Worm (Caenorhabditis elegans) whole organism, early embryonic: ENCODE results near the gene gta-1.

Experiments
- B0310.2 ChIP-seq: sonication (generic microtip); optimal IDR thresholded peaks from 2 replicates; lab custom pipeline; 2016; ENCODE audit warnings: mild to moderate bottlenecking, missing genetic modification characterization, missing compliant biosample characterization
- aly-1 ChIP-seq: sonication (generic microtip); optimal IDR thresholded peaks from 2 replicates; lab custom pipeline; 2016; ENCODE audit warnings: missing genetic modification characterization, missing compliant biosample characterization
- ama-1 ChIP-seq: fragments of 150-350 bp; optimal IDR thresholded peaks from 2 replicates; lab custom pipeline; 2014
- ceh-13 ChIP-seq: fragments of 200-800 bp; sonication (Bioruptor generic); optimal IDR thresholded peaks from 2 replicates; lab custom pipeline; 2018; ENCODE audit warnings: mild to moderate bottlenecking, missing genetic modification characterization, missing compliant biosample characterization
- ceh-36 ChIP-seq: sonication (generic microtip); optimal IDR thresholded peaks from 2 replicates; lab custom pipeline; 2016; ENCODE audit warnings: missing genetic modification characterization, inconsistent platforms, missing compliant biosample characterization
- ets-7 ChIP-seq: sonication (generic microtip); optimal IDR thresholded peaks from 2 replicates; lab custom pipeline; 2016; ENCODE audit warnings: missing genotype, missing genetic modification characterization, missing compliant biosample characterization
- flt-1 ChIP-seq: fragments of 200-800 bp; sonication (Bioruptor generic); IDR thresholded peaks from 2 replicates; pipeline ENCODE4 v1.3.6; 2022; ENCODE audit warnings: missing genetic modification characterization, missing compliant biosample characterization
- hmbx-1 ChIP-seq: sonication (generic microtip); optimal IDR thresholded peaks from 2 replicates; lab custom pipeline; 2016; ENCODE audit warnings: mild to moderate bottlenecking, missing genetic modification characterization, missing compliant biosample characterization
- hmg-4 ChIP-seq: fragments of 200-800 bp; sonication (Bioruptor generic); optimal IDR thresholded peaks from 2 replicates; lab custom pipeline; 2018; ENCODE audit warnings: mild to moderate bottlenecking, missing genetic modification characterization, missing compliant biosample characterization
- pes-1 ChIP-seq: fragments of 200-800 bp; sonication (Bioruptor generic); IDR thresholded peaks from 2 replicates; pipeline ENCODE4 v1.3.6; 2022; ENCODE audit warnings: missing genetic modification reagents, missing genetic modification characterization, missing compliant biosample characterization
- scrt-1 ChIP-seq: fragments of 200-800 bp; sonication (Bioruptor generic); IDR thresholded peaks from 2 replicates; pipeline ENCODE4 v1.3.6; 2022; ENCODE audit warnings: missing genetic modification characterization, missing compliant biosample characterization
- tbx-11 ChIP-seq: fragments of 200-800 bp; sonication (Bioruptor generic); IDR thresholded peaks from 2 replicates; pipeline ENCODE4 v1.3.6; 2022; ENCODE audit warnings: missing genetic modification characterization, missing compliant biosample characterization

DNA sequence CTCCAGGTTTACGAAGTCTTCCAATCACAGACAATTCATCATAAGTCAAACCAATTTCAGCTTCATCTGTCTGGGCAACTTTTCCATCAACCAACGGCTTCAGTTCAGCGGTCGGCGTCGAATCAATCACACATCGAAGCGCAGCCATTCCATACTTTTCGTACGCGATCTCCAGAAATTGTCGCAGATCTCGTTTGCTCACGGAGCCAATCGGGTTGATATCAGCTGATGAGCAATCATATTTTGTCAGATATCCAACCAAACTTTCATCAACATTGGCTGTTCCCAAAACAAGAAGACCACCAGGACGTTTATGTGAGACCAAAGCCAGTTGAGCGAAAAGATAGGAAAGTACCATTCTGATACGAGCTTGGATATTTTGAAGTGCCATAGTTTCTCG, 34.9 kb downstream of the gta-1 start:
- TF ChIP-seq ama-1 (lab: Kevin White, UChicago), result no peak
- no peak for TF ChIP-seq ceh-13 (GFP tag; lab: Kevin White, UChicago)
- TF ChIP-seq aly-1 (tag; lab: Kevin White, UChicago), result no peak
- no peak for TF ChIP-seq pes-1
- no peak for TF ChIP-seq scrt-1 (GFP tag; lab: Robert Waterston, UW)
- no peak for TF ChIP-seq hmbx-1 (tag; lab: Kevin White, UChicago)
- no peak for TF ChIP-seq tbx-11 (GFP tag; lab: Robert Waterston, UW)
- TF ChIP-seq flt-1, result no peak
- no peak for TF ChIP-seq ets-7 (tag; lab: Kevin White, UChicago)
- TF ChIP-seq ceh-36 (tag; lab: Kevin White, UChicago), result no peak
- no peak for TF ChIP-seq hmg-4 (GFP tag; lab: Kevin White, UChicago)
- no peak for TF ChIP-seq B0310.2 (tag; lab: Kevin White, UChicago)
